Worm (Caenorhabditis elegans) whole organism, L3 larva: ENCODE results near the gene F45D3.1.

Source experiments
- R02D3.7 ChIP-seq: fragments of 150-350 bp; optimal IDR thresholded peaks from 2 replicates; lab custom pipeline; 2014; ENCODE audit warnings: missing biosample characterization, missing genetic modification characterization
- ama-1 ChIP-seq: fragments of 150-350 bp; optimal IDR thresholded peaks from 2 replicates; lab custom pipeline; 2018
- ceh-16 ChIP-seq: sonication (generic microtip); optimal IDR thresholded peaks from 2 replicates; lab custom pipeline; 2017; ENCODE audit warnings: missing biosample characterization, missing genetic modification characterization
- egl-27 ChIP-seq: sonication (generic microtip); optimal IDR thresholded peaks from 4 replicates; lab custom pipeline; 2017; ENCODE audit warnings: missing biosample characterization, missing genetic modification reagents, missing genetic modification characterization
- elt-3 ChIP-seq, 3 experiments: fragments of 150-350 bp in 1 of 3; sonication (generic microtip) in 2 of 3; optimal IDR thresholded peaks; 2 replicates in 2 of 3; 4 replicates in 1 of 3; lab custom pipeline; 2014 to 2017; ENCODE audit warnings: missing biosample characterization in 3 of 3, missing genetic modification characterization in 3 of 3
- jun-1 ChIP-seq: fragments of 150-350 bp; optimal IDR thresholded peaks from 2 replicates; lab custom pipeline; 2014; ENCODE audit warnings: missing biosample characterization, missing genetic modification reagents, missing genetic modification characterization
- nhr-23 ChIP-seq: fragments of 150-350 bp; optimal IDR thresholded peaks from 2 replicates; lab custom pipeline; 2014; ENCODE audit warnings: missing biosample characterization, missing genetic modification reagents, missing genetic modification characterization
- nhr-76 ChIP-seq: fragments of 150-350 bp; sonication (generic microtip); optimal IDR thresholded peaks from 5 replicates; lab custom pipeline; 2014; ENCODE audit warnings: missing biosample characterization, missing genetic modification characterization
- pha-4 ChIP-seq: fragments of 150-350 bp; optimal IDR thresholded peaks from 2 replicates; lab custom pipeline; 2014; ENCODE audit warnings: missing biosample characterization, missing genetic modification reagents, missing genetic modification characterization
- pqm-1 ChIP-seq: fragments of 150-350 bp; optimal IDR thresholded peaks from 2 replicates; lab custom pipeline; 2017; ENCODE audit warnings: missing biosample characterization, missing genetic modification characterization, inconsistent platforms
- sea-2 ChIP-seq: fragments of 150-350 bp; sonication (generic microtip); optimal IDR thresholded peaks from 4 replicates; lab custom pipeline; 2014; ENCODE audit warnings: missing biosample characterization, missing genetic modification reagents, missing genetic modification characterization
- snpc-4 ChIP-seq: fragments of 150-350 bp; optimal IDR thresholded peaks from 2 replicates; lab custom pipeline; 2014; ENCODE audit warnings: missing biosample characterization, missing genetic modification characterization
- zag-1 ChIP-seq: fragments of 150-350 bp; optimal IDR thresholded peaks from 2 replicates; lab custom pipeline; 2014; ENCODE audit warnings: missing biosample characterization, missing genetic modification characterization
- ztf-11 ChIP-seq: fragments of 150-350 bp; optimal IDR thresholded peaks from 2 replicates; lab custom pipeline; 2014; ENCODE audit warnings: missing biosample characterization, missing genetic modification characterization

- no peak for TF ChIP-seq ama-1 (lab: Kevin White, UChicago)
- no peak for TF ChIP-seq R02D3.7 (tag; lab: Kevin White, UChicago)
- TF ChIP-seq ceh-16 (tag; lab: Kevin White, UChicago), result no peak
- no peak for TF ChIP-seq nhr-76
- no peak for TF ChIP-seq elt-3 (tag; optimal IDR thresholded peaks at IDR 0.05; lab: Kevin White, UChicago)
- TF ChIP-seq sea-2, result no peak
- no peak for TF ChIP-seq zag-1
- TF ChIP-seq ztf-11 (tag; lab: Kevin White, UChicago), result no peak
- TF ChIP-seq egl-27 (tag; lab: Kevin White, UChicago), result no peak
- TF ChIP-seq snpc-4, result no peak
- TF ChIP-seq jun-1 (tag; lab: Kevin White, UChicago), result no peak
- TF ChIP-seq pqm-1 (tag; lab: Kevin White, UChicago), result no peak
- TF ChIP-seq pha-4 (tag; lab: Kevin White, UChicago), result no peak
- TF ChIP-seq nhr-23 (tag; lab: Kevin White, UChicago), result peak; percentile 50
These were observed 734 bp upstream of the F45D3.1 start for ce11 chrV:12526124-12526523.
